Fruit fly (Drosophila melanogaster) whole organism, adult: ENCODE measurements around the gene CG15539.
A peak's percentile ranks its signal among the peaks of the same experiment; 100 is the strongest.

Source experiments
- CG11617 ChIP-seq: fragments of 200-800 bp; sonication (Bioruptor generic); optimal IDR thresholded peaks from 2 replicates; lab custom pipeline; 2017; ENCODE audit warnings: mild to moderate bottlenecking, missing biosample characterization, missing genetic modification reagents, missing genetic modification characterization
- CG12768 ChIP-seq: fragments of 200-800 bp; sonication (Bioruptor generic); optimal IDR thresholded peaks from 2 replicates; lab custom pipeline; 2017; ENCODE audit warnings: missing biosample characterization, missing genetic modification characterization, mild to moderate bottlenecking, moderate library complexity, missing genetic modification reagents
- CG14711 ChIP-seq: fragments of 200-800 bp; sonication (Bioruptor generic); optimal IDR thresholded peaks from 2 replicates; lab custom pipeline; 2018; ENCODE audit warnings: missing biosample characterization, mild to moderate bottlenecking, missing genetic modification characterization, moderate library complexity
- CG1620 ChIP-seq: fragments of 200-800 bp; sonication (Bioruptor generic); optimal IDR thresholded peaks from 2 replicates; lab custom pipeline; 2016; ENCODE audit warnings: missing biosample characterization, missing genetic modification characterization
- CG33017 ChIP-seq: fragments of 200-800 bp; sonication (Bioruptor generic); optimal IDR thresholded peaks from 2 replicates; lab custom pipeline; 2018; ENCODE audit warnings: missing biosample characterization, mild to moderate bottlenecking, missing genetic modification characterization, moderate library complexity
- CG5204 ChIP-seq: fragments of 200-800 bp; sonication (Bioruptor generic); optimal IDR thresholded peaks from 2 replicates; lab custom pipeline; 2016; ENCODE audit warnings: missing biosample characterization, missing genetic modification characterization
- CG7045 ChIP-seq: fragments of 200-800 bp; sonication (Bioruptor generic); optimal IDR thresholded peaks from 2 replicates; lab custom pipeline; 2017; ENCODE audit warnings: missing biosample characterization, mild to moderate bottlenecking, missing genetic modification characterization
- CG7101 ChIP-seq: fragments of 200-800 bp; sonication (Bioruptor generic); optimal IDR thresholded peaks from 2 replicates; lab custom pipeline; 2018; ENCODE audit warnings: missing biosample characterization, mild to moderate bottlenecking, missing genetic modification characterization, moderate library complexity
- Clk ChIP-seq: fragments of 200-800 bp; sonication (Bioruptor generic); optimal IDR thresholded peaks from 2 replicates; lab custom pipeline; 2017; ENCODE audit warnings: missing biosample characterization, missing genetic modification characterization
- Crg-1 ChIP-seq: fragments of 200-800 bp; sonication (Bioruptor generic); optimal IDR thresholded peaks from 2 replicates; lab custom pipeline; 2016; ENCODE audit warnings: missing biosample characterization, missing genetic modification characterization
- Hr96 ChIP-seq: fragments of 200-800 bp; sonication (Bioruptor generic); optimal IDR thresholded peaks from 2 replicates; lab custom pipeline; 2016; ENCODE audit warnings: missing biosample characterization, missing genetic modification characterization
- Mnt ChIP-seq: fragments of 200-800 bp; sonication (Bioruptor generic); optimal IDR thresholded peaks from 2 replicates; lab custom pipeline; 2016; ENCODE audit warnings: missing biosample characterization, mild to moderate bottlenecking, missing genetic modification characterization
- bab1 ChIP-seq: fragments of 200-800 bp; sonication (Bioruptor generic); optimal IDR thresholded peaks from 3 replicates; lab custom pipeline; 2019; ENCODE audit warnings: missing biosample characterization, mild to moderate bottlenecking, missing genetic modification characterization, moderate library complexity
- cic ChIP-seq: fragments of 200-800 bp; sonication (Bioruptor generic); optimal IDR thresholded peaks from 2 replicates; lab custom pipeline; 2017; ENCODE audit warnings: missing biosample characterization, mild to moderate bottlenecking, missing genetic modification characterization, moderate library complexity
- cnc ChIP-seq, 2 experiments: fragments of >200 bp; optimal IDR thresholded peaks; 2 replicates each; lab custom pipeline; 2017
- kay ChIP-seq: fragments of 200-800 bp; sonication (Bioruptor generic); peaks from one replicate; lab custom pipeline; 2016; ENCODE audit warnings: missing biosample characterization, missing genetic modification characterization, borderline replicate concordance
- ovo ChIP-seq: fragments of 200-800 bp; sonication (Bioruptor generic); optimal IDR thresholded peaks from 2 replicates; lab custom pipeline; 2016; ENCODE audit warnings: missing biosample characterization, missing genetic modification characterization
- pad ChIP-seq: fragments of 200-800 bp; sonication (Bioruptor generic); optimal IDR thresholded peaks from 3 replicates; lab custom pipeline; 2017; ENCODE audit warnings: missing biosample characterization, missing genetic modification characterization, mild to moderate bottlenecking, moderate library complexity, missing genetic modification reagents
- tj ChIP-seq: fragments of 200-800 bp; sonication (Bioruptor generic); optimal IDR thresholded peaks from 3 replicates; lab custom pipeline; 2017; ENCODE audit warnings: missing biosample characterization, mild to moderate bottlenecking, missing genetic modification characterization, moderate library complexity
- toe ChIP-seq: fragments of 200-800 bp; sonication (Bioruptor generic); optimal IDR thresholded peaks from 2 replicates; lab custom pipeline; 2016; ENCODE audit warnings: missing biosample characterization, missing genetic modification characterization

The CG15539 gene

DNA sequence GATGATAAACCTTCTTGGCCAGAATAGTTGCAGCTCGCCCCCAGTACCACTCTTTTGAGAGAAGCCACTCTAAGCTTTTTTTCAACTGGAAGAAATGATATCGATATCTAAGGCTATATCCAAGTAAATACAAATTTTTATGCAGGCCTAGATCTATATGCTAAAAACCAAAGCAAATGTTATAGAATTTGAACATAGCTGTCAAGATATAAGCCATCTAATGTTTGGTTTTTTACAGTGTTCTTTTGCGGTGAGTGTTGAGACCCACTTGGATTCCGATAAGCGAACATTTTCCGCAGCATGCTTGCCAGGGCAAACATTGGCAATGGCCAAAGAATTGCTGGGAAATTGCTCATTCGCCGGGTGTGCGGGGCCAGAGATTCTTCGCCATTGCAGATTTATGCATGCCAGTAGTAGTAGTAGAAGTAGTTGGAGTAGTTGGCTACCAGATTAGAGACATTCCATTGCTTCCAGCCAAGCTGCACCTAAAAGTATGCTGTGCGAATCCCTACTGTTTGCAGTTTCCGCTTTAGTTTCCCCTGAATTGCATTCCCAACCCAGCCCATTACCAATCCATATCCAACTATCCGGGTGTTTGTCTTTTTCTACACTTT lies 23.0 kb downstream of the CG15539 start:
- no peak for TF ChIP-seq cnc (optimal IDR thresholded peaks at IDR 0.05; lab: Kevin White, UChicago)
- TF ChIP-seq tj: no peak
- TF ChIP-seq Hr96 (GFP tag; lab: Kevin White, UChicago): no peak
- no peak for TF ChIP-seq CG1620 (GFP tag; lab: Kevin White, UChicago)

DNA sequence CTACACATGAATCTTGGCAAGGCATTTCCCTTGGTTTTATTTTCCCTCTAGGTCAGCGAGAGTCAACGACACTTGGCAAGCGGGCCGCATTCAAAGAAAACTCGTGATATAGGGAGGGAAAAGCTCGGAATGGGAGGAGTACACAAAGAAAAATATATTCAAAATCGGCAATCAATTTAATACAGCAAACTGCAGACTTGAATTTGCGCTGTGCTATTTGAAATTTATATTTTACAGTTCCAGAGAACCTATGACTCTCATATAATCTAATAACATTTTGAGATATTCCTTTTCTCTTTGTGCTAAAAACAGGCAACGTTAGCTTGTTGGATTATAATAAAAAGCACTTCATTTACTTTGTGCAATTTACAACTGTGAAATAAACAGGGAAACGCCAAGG lies 23.8 kb downstream of the CG15539 start:
- TF ChIP-seq CG11617 (no peak), CG1620 (GFP tag; lab: Kevin White, UChicago) (no peak), cnc (optimal IDR thresholded peaks at IDR 0.05; lab: Kevin White, UChicago) (no peak), Clk (no peak)

DNA sequence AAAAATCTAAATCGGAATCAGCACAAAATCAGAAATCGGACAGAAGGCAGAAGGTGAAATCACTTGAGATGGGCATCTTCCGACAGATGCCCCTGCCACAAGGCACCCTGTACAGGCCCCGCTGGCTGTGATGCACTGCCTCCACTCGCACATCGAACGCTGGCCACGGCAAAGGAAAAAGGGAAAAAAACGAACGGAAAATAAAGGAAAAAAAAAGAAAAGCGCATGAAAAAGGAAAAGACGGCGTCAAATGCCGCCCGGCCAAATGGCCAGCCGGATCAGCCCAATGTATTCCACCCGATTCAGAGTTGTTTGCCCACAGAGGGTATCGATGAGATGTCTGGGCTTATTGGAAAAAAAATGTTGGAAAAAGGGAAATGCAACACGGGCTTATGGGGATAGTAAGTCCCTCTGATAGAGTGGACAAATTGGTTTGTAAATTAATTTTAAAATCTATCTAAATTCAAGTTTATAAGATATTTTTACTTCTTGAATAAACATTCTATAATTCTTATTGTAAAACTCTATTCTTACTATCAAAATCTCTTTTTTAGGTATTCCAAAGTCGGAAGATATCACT lies 25.4 kb downstream of the CG15539 start:
- no peak for TF ChIP-seq CG12768 (GFP tag; lab: Kevin White, UChicago)
- TF ChIP-seq CG5204: no peak
- TF ChIP-seq toe (GFP tag; lab: Kevin White, UChicago): no peak
- no peak for TF ChIP-seq CG7101 (tag; lab: Kevin White, UChicago)
- no peak for TF ChIP-seq tj
- no peak for TF ChIP-seq CG14711 (tag; lab: Kevin White, UChicago)
- TF ChIP-seq CG7045: no peak
- TF ChIP-seq Crg-1 (GFP tag; lab: Kevin White, UChicago): no peak
- no peak for TF ChIP-seq Mnt (GFP tag; lab: Kevin White, UChicago)
- TF ChIP-seq CG33017: no peak

DNA sequence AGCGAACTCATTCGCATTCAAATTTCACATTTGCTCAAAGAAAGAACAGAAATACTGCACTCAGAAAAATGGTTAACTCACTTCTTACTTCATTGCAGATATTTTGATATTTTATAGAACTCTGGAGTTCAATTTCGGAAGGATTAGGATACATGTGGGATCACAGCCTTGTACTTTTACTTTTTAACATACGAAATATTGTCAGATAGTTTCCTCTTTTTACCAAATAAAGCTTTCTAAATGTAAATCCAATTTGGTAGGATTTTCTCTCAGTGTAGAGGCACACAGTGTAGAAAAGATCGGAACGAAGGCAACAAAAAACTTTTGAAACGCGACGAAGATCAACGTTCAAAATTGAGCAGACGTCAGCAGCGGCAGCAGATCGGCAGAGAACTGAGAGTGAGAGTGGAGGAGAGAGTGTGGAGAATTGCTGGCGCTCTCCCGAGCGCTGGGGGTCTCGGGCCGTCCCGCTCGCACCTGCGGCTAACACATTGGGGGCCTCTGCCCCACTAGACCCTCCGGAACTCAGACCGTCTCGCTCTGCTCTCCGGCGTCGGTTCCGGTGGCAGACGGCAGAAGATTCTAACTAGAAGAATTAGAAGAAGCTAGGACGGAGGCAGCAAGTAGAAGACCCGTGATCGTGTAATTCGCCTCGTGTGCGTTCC lies 26.3 kb downstream of the CG15539 start, which contains the start of gene tmod:
Gene tmod, plus strand, starts transcription at position 619 of the 665 bp plus-strand sequence.
- no peak for TF ChIP-seq CG5204
- TF ChIP-seq CG7101 (tag; lab: Kevin White, UChicago): no peak
- no peak for TF ChIP-seq Crg-1 (GFP tag; lab: Kevin White, UChicago)
- no peak for TF ChIP-seq cic (GFP tag; lab: Kevin White, UChicago)
- peak; percentile 59 for TF ChIP-seq pad (GFP tag; lab: Kevin White, UChicago)
- TF ChIP-seq Hr96 (GFP tag; lab: Kevin White, UChicago): peak; percentile 10
- TF ChIP-seq CG11617: no peak
- no peak for TF ChIP-seq ovo (GFP tag; lab: Kevin White, UChicago)
- no peak for TF ChIP-seq toe (GFP tag; lab: Kevin White, UChicago)
- TF ChIP-seq kay (GFP tag; lab: Kevin White, UChicago): no peak
- no peak for TF ChIP-seq CG33017
- TF ChIP-seq CG1620 (GFP tag; lab: Kevin White, UChicago): no peak
- peak; percentile 18 for TF ChIP-seq bab1 (GFP tag; lab: Kevin White, UChicago)
- peak; percentile 77 for TF ChIP-seq tj
- no peak for TF ChIP-seq CG12768 (GFP tag; lab: Kevin White, UChicago)
- TF ChIP-seq cnc (optimal IDR thresholded peaks at IDR 0.05; lab: Kevin White, UChicago): no peak
- no peak for TF ChIP-seq Mnt (GFP tag; lab: Kevin White, UChicago)
- TF ChIP-seq Clk: no peak
- no peak for TF ChIP-seq CG7045
- peak; percentile 36 for TF ChIP-seq CG14711 (tag; lab: Kevin White, UChicago)

DNA sequence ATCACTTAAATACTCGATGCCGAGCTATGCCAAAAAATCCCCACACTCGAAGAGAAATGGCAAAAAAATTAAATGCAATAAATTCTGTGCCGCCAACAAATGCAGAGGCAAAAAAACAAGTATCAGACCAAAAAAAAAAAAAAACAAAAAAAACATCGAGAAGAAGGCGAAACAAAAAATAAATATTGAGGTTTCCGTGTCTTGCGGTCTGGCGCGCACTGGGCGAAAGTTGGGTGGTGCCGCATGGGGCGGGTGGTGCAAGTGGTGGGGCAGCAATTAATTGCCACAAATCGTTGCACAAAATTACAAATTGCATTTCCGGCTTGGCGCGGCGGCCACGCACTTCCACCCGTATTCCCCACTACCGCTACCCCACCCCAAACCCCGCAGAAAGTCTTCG lies 28.7 kb downstream of the CG15539 start:
- TF ChIP-seq Hr96 (GFP tag; lab: Kevin White, UChicago): no peak
- no peak for TF ChIP-seq CG5204
- TF ChIP-seq kay (GFP tag; lab: Kevin White, UChicago): no peak
- TF ChIP-seq Crg-1 (GFP tag; lab: Kevin White, UChicago): no peak
- TF ChIP-seq CG1620 (GFP tag; lab: Kevin White, UChicago): no peak
- TF ChIP-seq CG7101 (tag; lab: Kevin White, UChicago): no peak
- TF ChIP-seq CG12768 (GFP tag; lab: Kevin White, UChicago): no peak
- no peak for TF ChIP-seq CG33017
- TF ChIP-seq tj: no peak
- no peak for TF ChIP-seq toe (GFP tag; lab: Kevin White, UChicago)
- TF ChIP-seq CG14711 (tag; lab: Kevin White, UChicago): no peak
- no peak for TF ChIP-seq Mnt (GFP tag; lab: Kevin White, UChicago)
- no peak for TF ChIP-seq pad (GFP tag; lab: Kevin White, UChicago)
- no peak for TF ChIP-seq cic (GFP tag; lab: Kevin White, UChicago)
- no peak for TF ChIP-seq CG11617
- no peak for TF ChIP-seq bab1 (GFP tag; lab: Kevin White, UChicago)
- TF ChIP-seq CG7045: no peak
- no peak for TF ChIP-seq ovo (GFP tag; lab: Kevin White, UChicago)

DNA sequence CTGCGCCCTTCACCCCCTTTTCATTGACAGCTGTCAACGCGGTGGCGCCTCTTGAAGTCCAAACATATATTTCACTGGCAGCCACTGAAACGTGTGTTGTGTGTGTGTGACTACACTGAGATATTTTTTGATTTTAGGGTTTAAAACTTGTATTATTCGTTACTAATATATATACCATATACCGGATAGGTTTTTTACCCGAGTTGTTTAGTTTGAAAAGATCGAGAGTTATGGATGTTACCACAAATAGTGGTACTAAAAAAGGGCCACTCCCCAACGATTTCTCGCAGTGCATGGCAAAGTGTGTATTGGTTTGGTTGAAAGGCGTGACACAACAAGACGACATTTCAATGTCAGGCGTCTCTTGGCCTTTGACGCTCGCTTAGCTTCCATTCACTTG lies 30.6 kb downstream of the CG15539 start:
- TF ChIP-seq pad (GFP tag; lab: Kevin White, UChicago): no peak
- no peak for TF ChIP-seq CG11617
- no peak for TF ChIP-seq cnc (optimal IDR thresholded peaks at IDR 0.05; lab: Kevin White, UChicago)
- no peak for TF ChIP-seq Clk
- TF ChIP-seq cic (GFP tag; lab: Kevin White, UChicago): no peak
- no peak for TF ChIP-seq Mnt (GFP tag; lab: Kevin White, UChicago)
- no peak for TF ChIP-seq bab1 (GFP tag; lab: Kevin White, UChicago)
- no peak for TF ChIP-seq CG7101 (tag; lab: Kevin White, UChicago)
- no peak for TF ChIP-seq CG5204
- TF ChIP-seq CG14711 (tag; lab: Kevin White, UChicago): no peak
- TF ChIP-seq CG12768 (GFP tag; lab: Kevin White, UChicago): no peak
- no peak for TF ChIP-seq kay (GFP tag; lab: Kevin White, UChicago)
- TF ChIP-seq Hr96 (GFP tag; lab: Kevin White, UChicago): no peak
- no peak for TF ChIP-seq tj
- no peak for TF ChIP-seq Crg-1 (GFP tag; lab: Kevin White, UChicago)
- no peak for TF ChIP-seq ovo (GFP tag; lab: Kevin White, UChicago)
- TF ChIP-seq CG1620 (GFP tag; lab: Kevin White, UChicago): no peak
